Worm (Caenorhabditis elegans) whole organism, early embryonic: ENCODE measurements around the gene cdh-3.

ENCODE experiments used
- B0310.2 ChIP-seq: sonication (generic microtip); optimal IDR thresholded peaks from 2 replicates; lab custom pipeline; 2016; ENCODE audit warnings: mild to moderate bottlenecking, missing genetic modification characterization, missing compliant biosample characterization
- ceh-13 ChIP-seq: fragments of 200-800 bp; sonication (Bioruptor generic); optimal IDR thresholded peaks from 2 replicates; lab custom pipeline; 2018; ENCODE audit warnings: mild to moderate bottlenecking, missing genetic modification characterization, missing compliant biosample characterization
- flt-1 ChIP-seq: fragments of 200-800 bp; sonication (Bioruptor generic); IDR thresholded peaks from 2 replicates; pipeline ENCODE4 v1.3.6; 2022; ENCODE audit warnings: missing genetic modification characterization, missing compliant biosample characterization
- hnd-1 ChIP-seq: sonication (generic microtip); optimal IDR thresholded peaks from 2 replicates; lab custom pipeline; 2016; ENCODE audit warnings: missing genetic modification characterization, missing compliant biosample characterization
- pes-1 ChIP-seq: fragments of 200-800 bp; sonication (Bioruptor generic); IDR thresholded peaks from 2 replicates; pipeline ENCODE4 v1.3.6; 2022; ENCODE audit warnings: missing genetic modification reagents, missing genetic modification characterization, missing compliant biosample characterization
- tra-4 ChIP-seq: sonication (generic microtip); optimal IDR thresholded peaks from 2 replicates; lab custom pipeline; 2017; ENCODE audit warnings: missing genetic modification characterization, missing compliant biosample characterization

DNA sequence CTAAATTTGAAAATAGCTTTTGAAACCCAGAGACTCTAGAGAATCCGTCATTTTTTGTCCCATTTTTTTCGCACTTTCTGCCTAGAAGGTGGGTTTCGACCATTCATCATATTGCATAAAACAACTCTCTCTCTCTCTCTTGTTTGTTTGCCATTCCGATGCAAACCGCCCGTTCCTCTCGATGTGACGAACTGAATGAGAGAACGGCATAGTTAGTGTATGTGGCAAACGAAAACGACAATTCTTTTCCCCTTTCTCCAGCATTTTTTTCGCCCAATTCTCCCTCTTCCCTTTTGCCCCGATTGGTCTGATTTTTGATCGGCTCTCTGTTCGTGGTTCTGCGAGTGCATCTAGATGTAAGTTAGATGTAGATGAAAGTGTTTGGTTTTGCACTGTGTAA lies 32.7 kb downstream of the cdh-3 start:
- no peak for TF ChIP-seq tra-4 (tag; lab: Kevin White, UChicago)
- TF ChIP-seq flt-1 (GFP tag; lab: Robert Waterston, UW): no peak
- no peak for TF ChIP-seq B0310.2 (tag; lab: Kevin White, UChicago)
- no peak for TF ChIP-seq hnd-1 (tag; lab: Kevin White, UChicago)
- no peak for TF ChIP-seq ceh-13
- TF ChIP-seq pes-1 (GFP tag; lab: Robert Waterston, UW): no peak
